Worm (Caenorhabditis elegans) whole organism, late embryonic: ENCODE measurements around the gene ogt-1.

ENCODE experiments used
- F13H6.1 ChIP-seq: sonication (generic microtip); optimal IDR thresholded peaks from 2 replicates; lab custom pipeline; 2016; ENCODE audit warnings: missing genetic modification characterization, missing compliant biosample characterization
- ama-1 ChIP-seq: fragments of 150-350 bp; optimal IDR thresholded peaks from 2 replicates; lab custom pipeline; 2014
- dve-1 ChIP-seq: sonication (generic microtip); optimal IDR thresholded peaks from 2 replicates; lab custom pipeline; 2017; ENCODE audit warnings: antibody characterized with exemption, mild to moderate bottlenecking, missing genetic modification characterization, missing compliant biosample characterization
- nhr-11 ChIP-seq: fragments of 150-350 bp; optimal IDR thresholded peaks from 2 replicates; lab custom pipeline; 2014; ENCODE audit warnings: missing biosample characterization, missing genetic modification characterization
- sdc-2 ChIP-seq: sonication (generic microtip); optimal IDR thresholded peaks from 2 replicates; lab custom pipeline; 2016; ENCODE audit warnings: missing genotype, missing genetic modification characterization, missing compliant biosample characterization
- tbx-2 ChIP-seq: sonication (generic microtip); optimal IDR thresholded peaks from 2 replicates; lab custom pipeline; 2016; ENCODE audit warnings: missing genetic modification characterization, missing compliant biosample characterization
- tbx-7 ChIP-seq: sonication (generic microtip); optimal IDR thresholded peaks from 2 replicates; lab custom pipeline; 2016; ENCODE audit warnings: missing genotype, missing genetic modification characterization, missing compliant biosample characterization

DNA sequence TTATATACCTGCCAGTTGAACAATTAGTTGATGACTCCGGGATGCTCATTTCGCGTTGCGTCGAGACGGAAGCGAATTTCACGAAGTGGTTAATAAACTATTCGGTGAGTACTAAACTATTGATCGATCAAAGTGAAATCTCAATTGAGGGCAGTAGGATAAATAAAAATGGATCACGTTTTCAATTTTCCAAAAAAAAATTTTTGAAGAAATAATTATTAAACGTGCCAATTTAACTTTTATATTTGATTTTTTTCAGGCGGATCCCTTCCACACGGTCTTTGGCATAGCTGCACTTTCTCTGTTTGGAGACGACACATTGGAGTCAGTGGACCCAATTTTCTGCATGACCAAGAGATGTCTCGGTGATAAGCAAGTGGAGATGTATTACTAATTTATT is 17.6 kb downstream of the ogt-1 start, which contains the start of gene B0280.17:
- TF ChIP-seq tbx-7 (tag; lab: Kevin White, UChicago) (no peak), F13H6.1 (tag; lab: Kevin White, UChicago) (no peak), ama-1 (lab: Kevin White, UChicago) (no peak), tbx-2 (tag; lab: Kevin White, UChicago) (no peak), nhr-11 (tag; lab: Kevin White, UChicago) (no peak), sdc-2 (tag; lab: Kevin White, UChicago) (no peak), dve-1 (no peak)
